Fruit fly (Drosophila melanogaster) whole organism, embryonic: ENCODE results near the gene Pss.
A peak's percentile ranks its signal among the peaks of the same experiment; 100 is the strongest.

Experiments used
- CG1024 ChIP-seq: fragments of 200-800 bp; sonication (Bioruptor generic); IDR thresholded peaks from 2 replicates; pipeline ENCODE4 v1.3.6; 2022; ENCODE audit warnings: missing biosample characterization, missing genetic modification characterization
- CG10654 ChIP-seq: fragments of 200-800 bp; sonication (Bioruptor generic); optimal IDR thresholded peaks from 2 replicates; lab custom pipeline; 2016; ENCODE audit warnings: missing biosample characterization, missing genetic modification characterization
- CG10959 ChIP-seq: fragments of 200-800 bp; sonication (Bioruptor generic); IDR thresholded peaks from 2 replicates; pipeline ENCODE4 v1.3.6; 2022; ENCODE audit warnings: missing biosample characterization, missing genetic modification characterization
- CG1233 ChIP-seq: fragments of 200-800 bp; sonication (Bioruptor generic); optimal IDR thresholded peaks from 4 replicates; lab custom pipeline; 2018; ENCODE audit warnings: missing biosample characterization, mild to moderate bottlenecking, missing genetic modification characterization
- CG13296 ChIP-seq: fragments of 200-800 bp; sonication (Bioruptor generic); optimal IDR thresholded peaks from 3 replicates; lab custom pipeline; 2018; ENCODE audit warnings: missing biosample characterization, mild to moderate bottlenecking, missing genetic modification characterization
- CG15011 ChIP-seq: fragments of 200-800 bp; sonication (Bioruptor generic); optimal IDR thresholded peaks from 3 replicates; lab custom pipeline; 2018; ENCODE audit warnings: missing biosample characterization, mild to moderate bottlenecking, missing genetic modification characterization
- CG15479 ChIP-seq: fragments of 200-800 bp; sonication (Bioruptor generic); optimal IDR thresholded peaks from 3 replicates; lab custom pipeline; 2019; ENCODE audit warnings: missing biosample characterization, mild to moderate bottlenecking, missing genetic modification characterization, moderate library complexity
- CG1603 ChIP-seq: fragments of 200-800 bp; sonication (Bioruptor generic); optimal IDR thresholded peaks from 2 replicates; lab custom pipeline; 2019; ENCODE audit warnings: missing biosample characterization, mild to moderate bottlenecking, missing genetic modification characterization, moderate library complexity
- CG17912 ChIP-seq: fragments of 200-800 bp; sonication (Bioruptor generic); optimal IDR thresholded peaks from 2 replicates; lab custom pipeline; 2018; ENCODE audit warnings: missing biosample characterization, mild to moderate bottlenecking, missing genetic modification characterization
- CG2199 ChIP-seq: fragments of 200-800 bp; sonication (Bioruptor generic); IDR thresholded peaks from 3 replicates; pipeline ENCODE4 v1.3.6; 2022; ENCODE audit warnings: missing biosample characterization, missing genetic modification characterization
- CG32767 ChIP-seq: fragments of 200-800 bp; sonication (Bioruptor generic); IDR thresholded peaks from 2 replicates; pipeline ENCODE4 v1.3.6; 2022; ENCODE audit warnings: missing biosample characterization, missing genetic modification characterization
- CG34224 ChIP-seq: fragments of 200-800 bp; sonication (Bioruptor generic); IDR thresholded peaks from 3 replicates; pipeline ENCODE4 v1.3.6; 2022; ENCODE audit warnings: missing biosample characterization, missing genetic modification characterization; ENCODE audit not compliant: partially characterized antibody
- CG4360 ChIP-seq: fragments of 200-800 bp; sonication (Bioruptor generic); IDR thresholded peaks from 2 replicates; pipeline ENCODE4 v1.3.6; 2022; ENCODE audit warnings: missing biosample characterization, missing genetic modification characterization
- CG7372 ChIP-seq: fragments of 200-800 bp; sonication (Bioruptor generic); IDR thresholded peaks from 2 replicates; pipeline ENCODE4 v1.3.6; 2022; ENCODE audit warnings: missing biosample characterization, missing genetic modification characterization
- CG7928 ChIP-seq: fragments of 200-800 bp; sonication (Bioruptor generic); optimal IDR thresholded peaks from 2 replicates; lab custom pipeline; 2017; ENCODE audit warnings: missing biosample characterization, mild to moderate bottlenecking, missing genetic modification characterization
- CG8089 ChIP-seq: fragments of 200-800 bp; sonication (Bioruptor generic); optimal IDR thresholded peaks from 3 replicates; lab custom pipeline; 2016; ENCODE audit warnings: missing biosample characterization, missing genetic modification characterization
- CG8388 ChIP-seq: fragments of 200-800 bp; sonication (Bioruptor generic); optimal IDR thresholded peaks from 2 replicates; lab custom pipeline; 2019; ENCODE audit warnings: missing biosample characterization, mild to moderate bottlenecking, missing genetic modification characterization, moderate library complexity
- CG8924 ChIP-seq: fragments of 200-800 bp; optimal IDR thresholded peaks from 3 replicates; lab custom pipeline; 2019; ENCODE audit warnings: missing biosample characterization, mild to moderate bottlenecking, missing genetic modification characterization, moderate library complexity
- CG9437 ChIP-seq: fragments of 200-800 bp; sonication (Bioruptor generic); optimal IDR thresholded peaks from 2 replicates; lab custom pipeline; 2018; ENCODE audit warnings: missing biosample characterization, mild to moderate bottlenecking, missing genetic modification characterization
- CG9817 ChIP-seq: fragments of 200-800 bp; sonication (Bioruptor generic); optimal IDR thresholded peaks from 2 replicates; lab custom pipeline; 2018; ENCODE audit warnings: missing biosample characterization, mild to moderate bottlenecking, missing genetic modification characterization, moderate library complexity
- Elba2 ChIP-seq: fragments of 200-800 bp; sonication (Bioruptor generic); optimal IDR thresholded peaks from 3 replicates; lab custom pipeline; 2016; ENCODE audit warnings: missing biosample characterization, missing genetic modification characterization
- HmgZ ChIP-seq: fragments of 200-800 bp; sonication (Bioruptor generic); optimal IDR thresholded peaks from 2 replicates; lab custom pipeline; 2018; ENCODE audit warnings: missing biosample characterization, mild to moderate bottlenecking, missing genetic modification characterization
- MESR4 ChIP-seq: fragments of 200-800 bp; sonication (Bioruptor generic); optimal IDR thresholded peaks from 2 replicates; lab custom pipeline; 2018; ENCODE audit warnings: missing biosample characterization, mild to moderate bottlenecking, missing genetic modification characterization, moderate library complexity
- Mes4 ChIP-seq: fragments of 200-800 bp; sonication (Bioruptor generic); optimal IDR thresholded peaks from 2 replicates; lab custom pipeline; 2016; ENCODE audit warnings: missing biosample characterization, missing genetic modification characterization
- Sry-δ ChIP-seq: fragments of 200-800 bp; sonication (Bioruptor generic); optimal IDR thresholded peaks from 2 replicates; lab custom pipeline; 2016; ENCODE audit warnings: missing biosample characterization, missing genetic modification characterization
- aop ChIP-seq: fragments of 200-800 bp; sonication (Bioruptor generic); IDR thresholded peaks from 2 replicates; pipeline ENCODE4 v1.3.6; 2022; ENCODE audit warnings: missing biosample characterization, missing genetic modification characterization
- ap ChIP-seq: fragments of 200-800 bp; sonication (Bioruptor generic); IDR thresholded peaks from 2 replicates; pipeline ENCODE4 v1.3.6; 2022; ENCODE audit warnings: missing biosample characterization, missing genetic modification characterization
- ash1 ChIP-seq: fragments of 200-800 bp; sonication (Bioruptor generic); optimal IDR thresholded peaks from 2 replicates; lab custom pipeline; 2018; ENCODE audit warnings: missing biosample characterization, mild to moderate bottlenecking, missing genetic modification characterization
- ato ChIP-seq: fragments of 200-800 bp; sonication (Bioruptor generic); IDR thresholded peaks from 2 replicates; pipeline ENCODE4 v1.3.6; 2022; ENCODE audit warnings: missing biosample characterization, missing genetic modification characterization; ENCODE audit not compliant: partially characterized antibody
- cas ChIP-seq: fragments of 200-800 bp; sonication (Bioruptor generic); IDR thresholded peaks from 2 replicates; pipeline ENCODE4 v1.3.6; 2022; ENCODE audit warnings: missing biosample characterization, missing genetic modification characterization
- cg ChIP-seq: fragments of 200-800 bp; sonication (Bioruptor generic); optimal IDR thresholded peaks from 3 replicates; lab custom pipeline; 2019; ENCODE audit warnings: missing biosample characterization, mild to moderate bottlenecking, missing genetic modification characterization, moderate library complexity
- chif ChIP-seq, 2 experiments: fragments of 200-800 bp; sonication (Bioruptor generic); optimal IDR thresholded peaks; 3 replicates each; lab custom pipeline; 2016; ENCODE audit warnings: missing biosample characterization in 2 of 2, missing genetic modification characterization in 2 of 2
- corto ChIP-seq: fragments of 200-800 bp; sonication (Bioruptor generic); optimal IDR thresholded peaks from 2 replicates; lab custom pipeline; 2016; ENCODE audit warnings: missing biosample characterization, mild to moderate bottlenecking, missing genetic modification characterization, moderate library complexity
- croc ChIP-seq: fragments of 200-800 bp; sonication (Bioruptor generic); conservative IDR thresholded peaks from 3 replicates; pipeline ENCODE4 v1.3.6; 2022; ENCODE audit warnings: missing biosample characterization, missing genetic modification characterization
- crol ChIP-seq: fragments of 200-800 bp; sonication (Bioruptor generic); IDR thresholded peaks from 2 replicates; pipeline ENCODE4 v1.3.6; 2022; ENCODE audit warnings: missing biosample characterization, missing genetic modification characterization
- crp ChIP-seq, 2 experiments: fragments of 200-800 bp; sonication (Bioruptor generic); optimal IDR thresholded peaks; 2 replicates in 1 of 2; 3 replicates in 1 of 2; lab custom pipeline; 2017; ENCODE audit warnings: missing biosample characterization in 2 of 2, missing genetic modification characterization in 2 of 2, mild to moderate bottlenecking in 1 of 2, moderate library complexity in 1 of 2
- dm ChIP-seq: fragments of 200-800 bp; sonication (Bioruptor generic); optimal IDR thresholded peaks from 3 replicates; lab custom pipeline; 2016; ENCODE audit warnings: missing biosample characterization, missing genetic modification characterization
- en ChIP-seq: fragments of 200-800 bp; sonication (Bioruptor generic); optimal IDR thresholded peaks from 2 replicates; lab custom pipeline; 2016; ENCODE audit warnings: missing biosample characterization, missing genetic modification characterization
- fu2 ChIP-seq: fragments of 200-800 bp; sonication (Bioruptor generic); optimal IDR thresholded peaks from 2 replicates; lab custom pipeline; 2016; ENCODE audit warnings: missing biosample characterization, missing genetic modification characterization
- gcm ChIP-seq: fragments of 200-800 bp; sonication (Bioruptor generic); optimal IDR thresholded peaks from 2 replicates; lab custom pipeline; 2019; ENCODE audit warnings: missing biosample characterization, mild to moderate bottlenecking, missing genetic modification characterization, moderate library complexity
- gsb-n ChIP-seq: fragments of 200-800 bp; sonication (Bioruptor generic); optimal IDR thresholded peaks from 3 replicates; lab custom pipeline; 2018; ENCODE audit warnings: missing biosample characterization, mild to moderate bottlenecking, missing genetic modification characterization
- hkb ChIP-seq, 2 experiments: fragments of 200-800 bp in 1 of 2; fragments of >200 bp in 1 of 2; sonication (Bioruptor generic) in 1 of 2; IDR thresholded peaks in 1 of 2; optimal IDR thresholded peaks in 1 of 2; 2 replicates each; pipeline versions ENCODE4 v1.3.6 to Lab custom; 2017 to 2022; ENCODE audit warnings: missing biosample characterization in 1 of 2, missing genetic modification characterization in 1 of 2
- hth ChIP-seq: fragments of >200 bp; optimal IDR thresholded peaks from 2 replicates; lab custom pipeline; 2017; ENCODE audit warnings: inconsistent platforms
- nerfin-2 ChIP-seq: fragments of 200-800 bp; sonication (Bioruptor generic); IDR thresholded peaks from 2 replicates; pipeline ENCODE4 v1.3.6; 2022; ENCODE audit warnings: missing biosample characterization, missing genetic modification characterization; ENCODE audit not compliant: partially characterized antibody
- pan ChIP-seq, 4 experiments: fragments of >200 bp in 3 of 4; fragments of 200-800 bp in 1 of 4; sonication (Bioruptor generic) in 1 of 4; optimal IDR thresholded peaks in 3 of 4; IDR thresholded peaks in 1 of 4; 2 replicates each; pipeline versions ENCODE4 v1.3.6 to Lab custom; 2017 to 2022; ENCODE audit warnings: missing biosample characterization in 2 of 4, missing genetic modification characterization in 2 of 4, mixed read lengths in 1 of 4
- trh ChIP-seq: fragments of 200-800 bp; sonication (Bioruptor generic); optimal IDR thresholded peaks from 2 replicates; lab custom pipeline; 2016; ENCODE audit warnings: missing biosample characterization, missing genetic modification characterization
- vfl ChIP-seq: fragments of 200-800 bp; sonication (Bioruptor generic); optimal IDR thresholded peaks from 2 replicates; lab custom pipeline; 2016; ENCODE audit warnings: missing biosample characterization, missing genetic modification characterization
- wek ChIP-seq: fragments of 200-800 bp; sonication (Bioruptor generic); optimal IDR thresholded peaks from 3 replicates; lab custom pipeline; 2018; ENCODE audit warnings: missing biosample characterization, mild to moderate bottlenecking, missing genetic modification characterization, moderate library complexity
- z ChIP-seq: fragments of 200-800 bp; sonication (Bioruptor generic); IDR thresholded peaks from 3 replicates; pipeline ENCODE4 v1.3.6; 2022; ENCODE audit warnings: missing biosample characterization, missing genetic modification characterization

Pss gene

DNA sequence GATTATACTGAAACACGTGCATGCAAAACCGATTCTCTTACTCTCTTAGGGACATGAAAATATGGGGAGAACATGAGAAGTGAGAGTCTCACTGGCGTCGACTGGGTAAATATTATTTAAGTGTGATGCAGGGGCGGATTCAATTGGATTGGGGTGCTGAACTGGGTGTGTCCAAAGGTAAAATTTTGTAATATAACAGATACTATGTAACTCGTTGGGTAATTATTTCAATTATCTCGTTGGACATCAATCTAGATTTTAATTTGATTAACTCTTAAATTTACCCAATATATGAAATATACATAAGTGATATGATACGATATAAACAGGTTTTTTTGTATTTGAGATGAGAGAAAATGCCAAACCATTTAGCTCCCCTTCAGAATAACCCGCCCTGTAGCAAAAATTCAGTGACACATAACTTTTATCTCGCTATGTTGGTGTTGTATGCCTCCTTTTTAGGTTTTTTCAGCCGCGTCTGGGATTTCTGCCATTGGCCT is 17.8 kb downstream of the Pss start (continued):
- TF ChIP-seq pan (optimal IDR thresholded peaks at IDR 0.05; lab: Kevin White, UChicago) = no peak
- peak in 1 of 2 experiments; percentile 89 for TF ChIP-seq pan (GFP tag; optimal IDR thresholded peaks at IDR 0.05 in 1 of 2, IDR thresholded peaks at IDR 0.05 in 1 of 2)
- TF ChIP-seq CG4360 (GFP tag; lab: Robert Waterston, UW) = 0 out of 2 replicates have a peak, but pooled peaks have one; percentile 12
- TF ChIP-seq MESR4 (GFP tag; lab: Kevin White, UChicago) = peak; percentile 14
- no peak for TF ChIP-seq CG15479 (GFP tag; lab: Kevin White, UChicago)
- peak; percentile 74 for TF ChIP-seq CG7928 (GFP tag; lab: Kevin White, UChicago)
- peak; percentile 92 for TF ChIP-seq vfl (GFP tag; lab: Kevin White, UChicago)
- peak; percentile 67 for TF ChIP-seq en (GFP tag; lab: Kevin White, UChicago)
- TF ChIP-seq Mes4 (GFP tag; lab: Kevin White, UChicago) = peak; percentile 77
- peak; percentile 95 for TF ChIP-seq CG7372 (GFP tag; lab: Robert Waterston, UW)
- peak; percentile 89 for TF ChIP-seq CG8924 (tag; lab: Kevin White, UChicago)
- no peak for TF ChIP-seq hkb (optimal IDR thresholded peaks at IDR 0.05; lab: Kevin White, UChicago)
- TF ChIP-seq hkb (GFP tag; IDR thresholded peaks at IDR 0.05; lab: Robert Waterston, UW) = peak; percentile 88
- TF ChIP-seq CG17912 (GFP tag; lab: Kevin White, UChicago) = peak; percentile 20
- no peak for TF ChIP-seq aop
- TF ChIP-seq dm (GFP tag; lab: Kevin White, UChicago) = peak; percentile 75
- peak; percentile 84; the same call in 2 of the 3 replicates for TF ChIP-seq CG2199
- no peak for TF ChIP-seq cg (GFP tag; lab: Kevin White, UChicago)
- peak; percentile 90 to 94 for TF ChIP-seq chif (GFP tag; optimal IDR thresholded peaks at IDR 0.05; lab: Kevin White, UChicago)
- TF ChIP-seq HmgZ (tag; lab: Kevin White, UChicago) = peak; percentile 97
- TF ChIP-seq nerfin-2 (GFP tag; lab: Robert Waterston, UW) = peak; percentile 42; the same call in 1 of the 2 replicates
- peak; percentile 94 for TF ChIP-seq CG13296 (GFP tag; lab: Kevin White, UChicago)
- TF ChIP-seq z (GFP tag; lab: Robert Waterston, UW) = no peak
- TF ChIP-seq corto (GFP tag; lab: Kevin White, UChicago) = peak; percentile 31
- no peak for TF ChIP-seq Elba2 (GFP tag; lab: Kevin White, UChicago)
- TF ChIP-seq crp (GFP tag; optimal IDR thresholded peaks at IDR 0.05; lab: Kevin White, UChicago) = peak in 1 of 2 experiments; percentile 55
- peak; percentile 67 for TF ChIP-seq CG1024 (GFP tag; lab: Robert Waterston, UW)
- TF ChIP-seq ato (GFP tag; lab: Robert Waterston, UW) = no peak
- TF ChIP-seq gcm = peak; percentile 68
- peak; percentile 71 for TF ChIP-seq CG8388 (GFP tag; lab: Kevin White, UChicago)
- peak; percentile 60 for TF ChIP-seq wek
- peak; percentile 83 for TF ChIP-seq CG10959 (GFP tag; lab: Robert Waterston, UW)
- peak; percentile 94 for TF ChIP-seq fu2 (GFP tag; lab: Kevin White, UChicago)
- TF ChIP-seq ash1 (GFP tag; lab: Kevin White, UChicago) = peak; percentile 81
- TF ChIP-seq CG34224 (GFP tag; lab: Robert Waterston, UW) = peak; percentile 52; the same call in 1 of the 3 replicates
- TF ChIP-seq cas (GFP tag; lab: Robert Waterston, UW) = peak; percentile 92
- TF ChIP-seq CG1603 (tag; lab: Kevin White, UChicago) = peak; percentile 80
- TF ChIP-seq trh = peak; percentile 84
- TF ChIP-seq CG9817 (tag; lab: Kevin White, UChicago) = peak; percentile 95
- TF ChIP-seq crol (GFP tag; lab: Robert Waterston, UW) = no peak; the same call in 1 of the 2 replicates
- TF ChIP-seq hth (lab: Kevin White, UChicago) = no peak
- peak; percentile 84 for TF ChIP-seq croc (GFP tag; lab: Robert Waterston, UW)
- peak; percentile 96 for TF ChIP-seq CG15011 (GFP tag; lab: Kevin White, UChicago)
- peak; percentile 60 for TF ChIP-seq Sry-δ (GFP tag; lab: Kevin White, UChicago)
- peak; percentile 76 for TF ChIP-seq gsb-n (tag; lab: Kevin White, UChicago)
- peak; percentile 80 for TF ChIP-seq CG9437 (GFP tag; lab: Kevin White, UChicago)
- peak; percentile 93 for TF ChIP-seq CG1233
- TF ChIP-seq CG8089 (GFP tag; lab: Kevin White, UChicago) = peak; percentile 78
- peak; percentile 90 for TF ChIP-seq CG10654 (GFP tag; lab: Kevin White, UChicago)
- TF ChIP-seq ap (GFP tag; lab: Robert Waterston, UW) = peak; percentile 68
- peak; percentile 82 for TF ChIP-seq CG32767 (GFP tag; lab: Robert Waterston, UW)
